Worm (Caenorhabditis elegans): Measurements from ENCODE around the gene M110.8.

M110.8 gene

ce11 chrII:8216433-8216832 is 7.1 kb upstream of the M110.8 start, which contains the start of gene M110.3 (continued):
- no peak for TF ChIP-seq skn-1 (tag; optimal IDR thresholded peaks at IDR 0.05)
- no peak for TF ChIP-seq aly-2 (tag; optimal IDR thresholded peaks at IDR 0.05)
- TF ChIP-seq R02D3.7 (tag; optimal IDR thresholded peaks at IDR 0.05), result peak; percentile 93
- TF ChIP-seq pha-4 (tag; optimal IDR thresholded peaks at IDR 0.05), result peak; percentile 80

- no peak for TF ChIP-seq unc-62 (GFP tag; optimal IDR thresholded peaks at IDR 0.05)
- TF ChIP-seq pha-4 (tag; optimal IDR thresholded peaks at IDR 0.05), result peak; percentile 7
Measured at ce11 chrII:8214367-8214766, 5.0 kb upstream of the M110.8 start, which contains the start of gene M110.10. Gene M110.10, minus strand, starts transcription at chrII:8214467.

ce11 chrII:8212680-8213079 is 3.3 kb upstream of the M110.8 start, which contains the start of gene twk-3:
Gene twk-3, minus strand, starts transcription at chrII:8212780.
- TF ChIP-seq nhr-23 (tag; optimal IDR thresholded peaks at IDR 0.05) (no peak), egl-5 (tag; optimal IDR thresholded peaks at IDR 0.05) (no peak), nhr-237 (tag; optimal IDR thresholded peaks at IDR 0.05) (no peak), nfya-1 (tag; optimal IDR thresholded peaks at IDR 0.05; ENCODE audit: insufficient read depth) (no peak), nhr-76 (tag; optimal IDR thresholded peaks at IDR 0.05) (no peak), fkh-2 (tag; optimal IDR thresholded peaks at IDR 0.05) (no peak), elt-1 (tag; optimal IDR thresholded peaks at IDR 0.05) (no peak), nhr-28 (tag; optimal IDR thresholded peaks at IDR 0.05) (no peak), egl-27 (tag; optimal IDR thresholded peaks at IDR 0.05) (no peak), nhr-77 (tag; optimal IDR thresholded peaks at IDR 0.05) (no peak), sea-2 (GFP tag; optimal IDR thresholded peaks at IDR 0.05) (no peak), daf-12 (tag; optimal IDR thresholded peaks at IDR 0.05) (no peak), lin-39 (tag; optimal IDR thresholded peaks at IDR 0.05) (no peak), nhr-67 (tag; optimal IDR thresholded peaks at IDR 0.05) (no peak), skn-1 (tag; optimal IDR thresholded peaks at IDR 0.05) (no peak)

- no peak for TF ChIP-seq nhr-23 (tag; optimal IDR thresholded peaks at IDR 0.05)
- no peak for TF ChIP-seq ceh-16 (tag; optimal IDR thresholded peaks at IDR 0.05)
- peak; percentile 2 for TF ChIP-seq pqm-1 (tag; optimal IDR thresholded peaks at IDR 0.05)
- TF ChIP-seq nhr-28 (tag; optimal IDR thresholded peaks at IDR 0.05), result no peak
- no peak for TF ChIP-seq ama-1 (optimal IDR thresholded peaks at IDR 0.05)
- no peak for TF ChIP-seq fkh-10 (GFP tag; optimal IDR thresholded peaks at IDR 0.05)
- no peak for TF ChIP-seq mdl-1 (tag; optimal IDR thresholded peaks at IDR 0.05)
- no peak for TF ChIP-seq eor-1 (tag; optimal IDR thresholded peaks at IDR 0.05)
- no peak for TF ChIP-seq elt-1 (tag; optimal IDR thresholded peaks at IDR 0.05)
- peak; percentile 63 for TF ChIP-seq elt-2 (tag; optimal IDR thresholded peaks at IDR 0.05)
- no peak for TF ChIP-seq mml-1 (tag; optimal IDR thresholded peaks at IDR 0.05)
- TF ChIP-seq fkh-2 (tag; optimal IDR thresholded peaks at IDR 0.05), result no peak
- no peak for TF ChIP-seq nhr-11 (tag; optimal IDR thresholded peaks at IDR 0.05)
- no peak for TF ChIP-seq egl-27 (tag; optimal IDR thresholded peaks at IDR 0.05)
- TF ChIP-seq egl-5 (tag; optimal IDR thresholded peaks at IDR 0.05), result no peak
- peak; percentile 18 for TF ChIP-seq pha-4 (tag; optimal IDR thresholded peaks at IDR 0.05)
- peak; percentile 40 for TF ChIP-seq skn-1 (tag; optimal IDR thresholded peaks at IDR 0.05)
- no peak for TF ChIP-seq ceh-9 (tag; optimal IDR thresholded peaks at IDR 0.05)
- no peak for TF ChIP-seq elt-3 (tag; optimal IDR thresholded peaks at IDR 0.05)
- no peak for TF ChIP-seq nhr-12 (tag; optimal IDR thresholded peaks at IDR 0.05)
- no peak for TF ChIP-seq daf-12 (tag; optimal IDR thresholded peaks at IDR 0.05)
Measured at ce11 chrII:8205612-8206011, 3.8 kb downstream of the M110.8 start.

ce11 chrII:8204039-8204438 is 5.3 kb downstream of the M110.8 start, which contains the start of gene col-76:
Gene col-76, plus strand, starts transcription at chrII:8204339.
- TF ChIP-seq ZK546.5 (tag; optimal IDR thresholded peaks at IDR 0.05) (no peak), lin-15B (tag; optimal IDR thresholded peaks at IDR 0.05) (no peak), nhr-28 (tag; optimal IDR thresholded peaks at IDR 0.05) (no peak), R02D3.7 (tag; optimal IDR thresholded peaks at IDR 0.05) (no peak), ceh-16 (tag; optimal IDR thresholded peaks at IDR 0.05) (no peak), pqm-1 (tag; optimal IDR thresholded peaks at IDR 0.05) (no peak), unc-39 (tag; optimal IDR thresholded peaks at IDR 0.05) (no peak), nhr-77 (tag; optimal IDR thresholded peaks at IDR 0.05) (no peak), nhr-11 (tag; optimal IDR thresholded peaks at IDR 0.05) (no peak), hmg-11 (tag; optimal IDR thresholded peaks at IDR 0.05) (no peak), ceh-28 (tag; optimal IDR thresholded peaks at IDR 0.05) (no peak), snpc-4 (tag; optimal IDR thresholded peaks at IDR 0.05) (no peak)

Measured in whole organism, L3 larva.